Fruit fly (Drosophila melanogaster) whole organism, adult: ENCODE measurements around the gene CG8745.

Experiments
- CG11617 ChIP-seq: fragments of 200-800 bp; sonication (Bioruptor generic); optimal IDR thresholded peaks from 2 replicates; lab custom pipeline; 2017; ENCODE audit warnings: mild to moderate bottlenecking, missing biosample characterization, missing genetic modification reagents, missing genetic modification characterization
- CG33017 ChIP-seq: fragments of 200-800 bp; sonication (Bioruptor generic); optimal IDR thresholded peaks from 2 replicates; lab custom pipeline; 2018; ENCODE audit warnings: missing biosample characterization, mild to moderate bottlenecking, missing genetic modification characterization, moderate library complexity
- Clk ChIP-seq: fragments of 200-800 bp; sonication (Bioruptor generic); optimal IDR thresholded peaks from 2 replicates; lab custom pipeline; 2017; ENCODE audit warnings: missing biosample characterization, missing genetic modification characterization
- bab1 ChIP-seq: fragments of 200-800 bp; sonication (Bioruptor generic); optimal IDR thresholded peaks from 3 replicates; lab custom pipeline; 2019; ENCODE audit warnings: missing biosample characterization, mild to moderate bottlenecking, missing genetic modification characterization, moderate library complexity
- kay ChIP-seq: fragments of 200-800 bp; sonication (Bioruptor generic); peaks from one replicate; lab custom pipeline; 2016; ENCODE audit warnings: missing biosample characterization, missing genetic modification characterization, borderline replicate concordance
- tj ChIP-seq: fragments of 200-800 bp; sonication (Bioruptor generic); optimal IDR thresholded peaks from 3 replicates; lab custom pipeline; 2017; ENCODE audit warnings: missing biosample characterization, mild to moderate bottlenecking, missing genetic modification characterization, moderate library complexity

- TF ChIP-seq CG33017 (no peak), Clk (GFP tag; lab: Kevin White, UChicago) (no peak), kay (GFP tag; lab: Kevin White, UChicago) (no peak), tj (GFP tag; lab: Kevin White, UChicago) (no peak), bab1 (no peak), CG11617 (GFP tag; lab: Kevin White, UChicago) (no peak)
Observed at dm6 chr3L:13876967-13877366, 10.3 kb upstream of the CG8745 start.
